Worm (Caenorhabditis elegans) whole organism, L1 larva: ENCODE results near the gene C39B5.14.
"Not testable (repeated sequence)": the region's sequence is repeated elsewhere in the genome, so short reads cannot be mapped to it uniquely, and the experiment has no call there.

Experiments used
- C16A3.4 ChIP-seq: fragments of 150-350 bp; optimal IDR thresholded peaks from 2 replicates; lab custom pipeline; 2014; ENCODE audit warnings: missing biosample characterization, missing genetic modification characterization
- C34B4.2 ChIP-seq: sonication (generic microtip); optimal IDR thresholded peaks from 2 replicates; lab custom pipeline; 2017; ENCODE audit warnings: mild to moderate bottlenecking, missing genetic modification characterization, missing compliant biosample characterization
- aly-2 ChIP-seq: fragments of 150-350 bp; optimal IDR thresholded peaks from 2 replicates; lab custom pipeline; 2014; ENCODE audit warnings: missing biosample characterization, missing genetic modification characterization
- blmp-1 ChIP-seq: fragments of 150-350 bp; optimal IDR thresholded peaks from 2 replicates; lab custom pipeline; 2014; ENCODE audit warnings: missing biosample characterization, missing genetic modification characterization
- ceh-8 ChIP-seq: fragments of 200-800 bp; sonication (Bioruptor generic); optimal IDR thresholded peaks from 2 replicates; lab custom pipeline; 2018; ENCODE audit warnings: mild to moderate bottlenecking, missing genetic modification characterization, moderate library complexity, missing compliant biosample characterization
- ceh-88 ChIP-seq: fragments of 200-800 bp; sonication (Bioruptor generic); IDR thresholded peaks from 2 replicates; pipeline ENCODE4 v1.3.6; 2022; ENCODE audit warnings: missing genetic modification characterization, missing compliant biosample characterization
- dsc-1 ChIP-seq: sonication (generic microtip); optimal IDR thresholded peaks from 2 replicates; lab custom pipeline; 2016; ENCODE audit warnings: mild to moderate bottlenecking, missing genetic modification characterization, missing compliant biosample characterization
- efl-1 ChIP-seq, 4 experiments: fragments of 150-350 bp; optimal IDR thresholded peaks in 3 of 4; peaks in 1 of 4; 1 replicate in 1 of 4; 2 replicates in 3 of 4; lab custom pipeline; 2014; ENCODE audit warnings: missing biosample characterization in 2 of 4, missing genetic modification characterization in 2 of 4, missing genetic modification reagents in 2 of 4
- elt-2 ChIP-seq: sonication (generic microtip); optimal IDR thresholded peaks from 2 replicates; lab custom pipeline; 2016; ENCODE audit warnings: missing genetic modification characterization, mild to moderate bottlenecking, inconsistent platforms, missing compliant biosample characterization, missing genetic modification reagents
- elt-3 ChIP-seq, 6 experiments: fragments of 150-350 bp in 1 of 6; sonication (generic microtip); optimal IDR thresholded peaks; 2 replicates each; lab custom pipeline; 2017 to 2018; ENCODE audit warnings: missing biosample characterization in 6 of 6, missing genetic modification characterization in 6 of 6, inconsistent platforms in 1 of 6
- fkh-10 ChIP-seq: sonication (generic microtip); optimal IDR thresholded peaks from 2 replicates; lab custom pipeline; 2017; ENCODE audit warnings: missing biosample characterization, missing genetic modification reagents, missing genetic modification characterization
- fkh-4 ChIP-seq: sonication (generic microtip); optimal IDR thresholded peaks from 2 replicates; lab custom pipeline; 2016; ENCODE audit warnings: missing compliant biosample characterization, missing genetic modification characterization, borderline replicate concordance
- fos-1 ChIP-seq: fragments of 150-350 bp; optimal IDR thresholded peaks from 2 replicates; lab custom pipeline; 2014; ENCODE audit warnings: missing biosample characterization, missing genetic modification characterization
- hpl-2 ChIP-seq: fragments of 150-350 bp; optimal IDR thresholded peaks from 2 replicates; lab custom pipeline; 2014; ENCODE audit warnings: missing biosample characterization, missing genetic modification reagents, missing genetic modification characterization
- lin-14 ChIP-seq: fragments of 200-800 bp; sonication (Bioruptor generic); optimal IDR thresholded peaks from 2 replicates; lab custom pipeline; 2018; ENCODE audit warnings: mild to moderate bottlenecking, missing genetic modification characterization, moderate library complexity, missing compliant biosample characterization
- lin-35 ChIP-seq, 2 experiments: fragments of 150-350 bp; optimal IDR thresholded peaks; 2 replicates each; lab custom pipeline; 2014; ENCODE audit warnings: missing biosample characterization in 2 of 2, missing genetic modification characterization in 2 of 2, missing genetic modification reagents in 2 of 2
- nhr-20 ChIP-seq: sonication (generic microtip); optimal IDR thresholded peaks from 2 replicates; lab custom pipeline; 2016; ENCODE audit warnings: mild to moderate bottlenecking, missing genetic modification characterization, missing compliant biosample characterization
- nhr-47 ChIP-seq: sonication (generic microtip); optimal IDR thresholded peaks from 2 replicates; lab custom pipeline; 2016; ENCODE audit warnings: mild to moderate bottlenecking, missing genetic modification characterization, moderate library complexity, missing compliant biosample characterization
- nhr-85 ChIP-seq: sonication (generic microtip); peaks from one replicate; lab custom pipeline; 2016; ENCODE audit warnings: missing genetic modification characterization, inconsistent platforms, missing compliant biosample characterization
- pqm-1 ChIP-seq: sonication (generic microtip); optimal IDR thresholded peaks from 3 replicates; lab custom pipeline; 2017; ENCODE audit warnings: missing biosample characterization, missing genetic modification characterization
- skn-1 ChIP-seq: fragments of 150-350 bp; optimal IDR thresholded peaks from 2 replicates; lab custom pipeline; 2014; ENCODE audit warnings: missing biosample characterization, missing genetic modification characterization
- sox-4 ChIP-seq: sonication (generic microtip); optimal IDR thresholded peaks from 2 replicates; lab custom pipeline; 2016; ENCODE audit warnings: missing genetic modification characterization, missing compliant biosample characterization
- sptf-1 ChIP-seq: fragments of 150-350 bp; optimal IDR thresholded peaks from 2 replicates; lab custom pipeline; 2014; ENCODE audit warnings: missing biosample characterization, missing genetic modification characterization
- sup-37 ChIP-seq: fragments of 200-800 bp; sonication (Bioruptor generic); optimal IDR thresholded peaks from 2 replicates; lab custom pipeline; 2018; ENCODE audit warnings: mild to moderate bottlenecking, missing genetic modification characterization, missing compliant biosample characterization
- swsn-7 ChIP-seq: sonication (generic microtip); optimal IDR thresholded peaks from 2 replicates; lab custom pipeline; 2016; ENCODE audit warnings: missing genetic modification characterization, missing compliant biosample characterization
- unc-130 ChIP-seq: fragments of 150-350 bp; optimal IDR thresholded peaks from 2 replicates; lab custom pipeline; 2017; ENCODE audit warnings: missing biosample characterization, missing genetic modification characterization, inconsistent platforms
- unc-62 ChIP-seq: fragments of 150-350 bp; optimal IDR thresholded peaks from 2 replicates; lab custom pipeline; 2014; ENCODE audit warnings: missing biosample characterization, missing genetic modification reagents, missing genetic modification characterization
- ztf-4 ChIP-seq: fragments of 150-350 bp; optimal IDR thresholded peaks from 2 replicates; lab custom pipeline; 2014; ENCODE audit warnings: missing biosample characterization, missing genetic modification characterization

C39B5.14 gene

DNA sequence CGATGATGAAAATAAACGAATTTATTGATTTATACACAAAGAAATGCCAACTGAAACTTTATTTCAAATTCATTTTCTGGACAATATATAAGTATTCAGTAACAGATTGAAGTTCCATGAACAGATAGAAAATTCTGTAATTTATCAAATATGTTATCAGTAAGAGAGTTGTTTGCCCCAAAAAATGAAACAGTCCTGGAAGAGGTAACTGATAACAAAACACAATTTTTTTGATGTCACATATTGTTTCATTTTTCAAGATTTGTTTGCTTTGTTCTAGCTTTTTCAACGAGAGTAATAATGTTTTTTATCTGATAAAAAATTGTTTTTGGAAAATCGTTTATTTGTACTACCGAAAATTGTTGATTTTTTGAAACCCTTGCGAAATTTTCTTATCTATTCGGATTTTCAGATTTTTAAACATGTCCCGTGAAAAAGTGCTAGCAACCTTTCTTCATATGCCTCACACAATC is 41.8 kb downstream of the C39B5.14 start, which contains the start of gene fbxa-73:
TSS of gene fbxa-73 (plus strand) at position 423 of the 473 bp plus-strand sequence.
- TF ChIP-seq swsn-7: no peak
- TF ChIP-seq nhr-85 (tag; lab: Kevin White, UChicago): no peak
- TF ChIP-seq fkh-10: no peak
- TF ChIP-seq elt-2 (tag; lab: Kevin White, UChicago): peak; percentile 71
- TF ChIP-seq nhr-47 (tag; lab: Kevin White, UChicago): no peak
- no peak for TF ChIP-seq hpl-2 (GFP tag; lab: Kevin White, UChicago)
- no peak for TF ChIP-seq sptf-1 (tag; lab: Kevin White, UChicago)
- peak; percentile 62 for TF ChIP-seq pqm-1 (tag; lab: Kevin White, UChicago)
- TF ChIP-seq nhr-20 (tag; lab: Kevin White, UChicago): no peak

DNA sequence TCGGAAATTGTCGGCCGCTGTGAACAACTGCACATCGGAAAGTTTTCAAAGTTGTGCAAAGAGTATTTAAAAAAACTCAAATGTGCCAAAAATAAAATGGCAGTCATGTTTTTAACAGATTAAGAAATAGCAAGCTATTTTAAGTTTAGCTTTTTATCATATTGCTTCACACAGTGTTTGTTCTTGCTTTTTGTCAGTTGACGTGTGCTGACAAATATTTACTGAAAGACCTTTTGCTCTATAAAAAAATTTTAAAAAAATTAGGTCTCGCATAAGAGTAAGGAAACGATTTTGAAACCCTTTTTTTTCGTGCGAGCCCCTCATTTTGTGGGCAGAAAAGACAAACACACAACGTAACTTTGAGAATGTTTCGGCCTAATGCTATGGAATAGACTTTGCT is 44.3 kb downstream of the C39B5.14 start, which contains the start of gene fbxa-71:
TSS of gene fbxa-71 (plus strand) at position 301 of the 400 bp plus-strand sequence.
- TF ChIP-seq sup-37 (GFP tag; lab: Kevin White, UChicago): no peak
- no peak for TF ChIP-seq C34B4.2 (tag; lab: Kevin White, UChicago)
- TF ChIP-seq elt-3 (tag; optimal IDR thresholded peaks at IDR 0.05; lab: Kevin White, UChicago): no peak
- no peak for TF ChIP-seq ztf-4
- TF ChIP-seq skn-1: no peak
- TF ChIP-seq fkh-4 (tag; lab: Kevin White, UChicago): no peak
- TF ChIP-seq lin-35 (GFP tag; optimal IDR thresholded peaks at IDR 0.05; lab: Kevin White, UChicago): no peak
- no peak for TF ChIP-seq ceh-88 (GFP tag; lab: Robert Waterston, UW)
- TF ChIP-seq ceh-8 (GFP tag; lab: Kevin White, UChicago): no peak
- TF ChIP-seq unc-62 (GFP tag; lab: Kevin White, UChicago): no peak
- no peak for TF ChIP-seq fos-1
- no peak for TF ChIP-seq aly-2
- TF ChIP-seq sox-4: no peak
- TF ChIP-seq swsn-7: no peak
- TF ChIP-seq fkh-10: no peak

DNA sequence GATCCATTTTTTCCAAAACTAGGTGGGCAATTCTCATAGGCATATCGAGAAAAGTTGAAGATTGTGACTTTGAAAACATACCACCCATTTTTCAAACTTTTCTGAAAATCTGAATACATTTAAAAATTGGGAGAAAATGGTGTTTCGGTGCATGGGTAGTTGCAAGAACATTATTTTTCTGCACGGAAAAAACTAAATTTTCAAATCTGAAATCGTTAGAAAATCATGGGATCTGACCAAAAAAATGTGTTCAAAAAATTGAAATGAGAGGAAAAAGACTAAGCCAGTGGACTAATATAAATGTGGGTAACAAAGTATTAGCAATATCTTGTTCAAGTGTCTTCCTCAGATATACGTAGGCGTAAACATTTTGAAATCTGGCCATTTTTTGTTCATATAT is 47.6 kb downstream of the C39B5.14 start, which contains the start of gene fbxa-43:
TSS of gene fbxa-43 (minus strand) at position 101 of the 400 bp plus-strand sequence.
- TF ChIP-seq C16A3.4 (no peak), efl-1 (optimal IDR thresholded peaks at IDR 0.05; lab: Kevin White, UChicago) (no peak), efl-1 (GFP tag; optimal IDR thresholded peaks at IDR 0.05 in 1 of 2; lab: Kevin White, UChicago) (peak in 1 of 2 experiments; percentile 52)

DNA sequence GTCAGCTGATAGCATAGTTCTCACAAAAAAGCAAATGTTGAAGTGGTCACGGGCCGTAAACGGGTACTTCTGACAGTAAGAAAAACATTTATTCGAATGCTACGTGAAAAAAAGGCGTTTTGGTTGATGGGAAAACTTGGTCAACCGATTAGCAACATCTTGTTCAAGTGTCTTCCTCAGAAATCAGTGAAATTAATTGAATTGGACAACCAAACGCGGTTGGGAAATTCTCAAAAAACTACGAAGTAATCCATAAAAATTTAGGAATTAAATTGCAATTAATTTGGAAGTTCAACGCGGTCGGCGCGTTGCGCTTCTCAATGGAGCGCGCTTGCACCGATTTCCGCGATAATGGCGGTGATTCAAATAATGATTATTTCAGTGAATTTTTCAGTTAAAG is 48.1 kb downstream of the C39B5.14 start:
- no peak for TF ChIP-seq unc-130 (tag; lab: Kevin White, UChicago)
- no peak for TF ChIP-seq lin-14 (GFP tag; lab: Kevin White, UChicago)
- TF ChIP-seq efl-1 (optimal IDR thresholded peaks at IDR 0.05; lab: Kevin White, UChicago): no peak
- peak in 1 of 2 experiments; percentile 92 for TF ChIP-seq efl-1 (GFP tag; optimal IDR thresholded peaks at IDR 0.05 in 1 of 2; lab: Kevin White, UChicago)

DNA sequence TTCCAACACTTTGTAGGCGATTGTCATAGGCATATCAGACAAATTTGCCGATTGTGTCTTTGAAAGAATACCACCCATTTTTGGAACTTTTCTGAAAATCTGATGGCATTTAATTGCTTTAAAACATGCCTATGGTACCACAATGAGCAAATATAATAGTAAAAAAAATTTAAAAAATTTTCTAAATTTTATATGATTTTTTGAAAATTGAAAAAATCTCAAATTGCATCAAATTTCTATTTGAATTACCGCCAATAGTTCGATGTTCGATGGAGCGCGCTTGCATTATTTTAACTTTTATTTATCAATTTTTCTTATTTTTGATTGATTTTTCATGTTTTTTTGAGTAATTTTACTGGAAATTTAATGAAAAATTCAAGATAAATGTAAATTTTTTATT is 50.1 kb downstream of the C39B5.14 start, which contains the start of gene fbxa-42:
TSS of gene fbxa-42 (minus strand) at position 101 of the 400 bp plus-strand sequence.
- TF ChIP-seq sptf-1 (tag; lab: Kevin White, UChicago); blmp-1; dsc-1 (tag; lab: Kevin White, UChicago): not testable (repeated sequence)

DNA sequence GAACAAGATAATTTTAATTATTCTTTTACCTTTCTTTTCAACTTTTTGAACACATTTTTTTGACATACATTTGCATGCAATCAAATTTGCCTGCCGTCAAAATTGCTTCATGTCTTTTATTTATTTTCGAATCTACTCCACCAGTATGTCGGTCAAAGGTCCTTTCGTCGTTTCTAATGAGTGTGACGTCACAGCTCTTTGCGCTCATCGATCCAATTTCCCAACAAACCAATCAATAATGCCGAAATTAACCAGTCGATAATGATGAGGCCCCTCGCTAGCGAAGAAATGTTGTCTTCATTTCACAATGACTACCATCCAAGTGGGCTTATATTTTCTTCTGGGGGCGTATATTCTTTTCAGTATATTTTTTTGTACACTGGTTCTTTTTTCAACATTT is 51.7 kb downstream of the C39B5.14 start, which contains the start of gene Y54F10BM.6:
TSS of gene Y54F10BM.6 (plus strand) at position 301 of the 400 bp plus-strand sequence.
- TF ChIP-seq efl-1 (optimal IDR thresholded peaks at IDR 0.05; lab: Kevin White, UChicago) (no peak), efl-1 (GFP tag; optimal IDR thresholded peaks at IDR 0.05 in 1 of 2; lab: Kevin White, UChicago) (peak in 1 of 2 experiments; percentile 72), hpl-2 (GFP tag; lab: Kevin White, UChicago) (no peak)
